Worm (Caenorhabditis elegans): ENCODE measurements around the gene unc-43.

unc-43 gene

DNA sequence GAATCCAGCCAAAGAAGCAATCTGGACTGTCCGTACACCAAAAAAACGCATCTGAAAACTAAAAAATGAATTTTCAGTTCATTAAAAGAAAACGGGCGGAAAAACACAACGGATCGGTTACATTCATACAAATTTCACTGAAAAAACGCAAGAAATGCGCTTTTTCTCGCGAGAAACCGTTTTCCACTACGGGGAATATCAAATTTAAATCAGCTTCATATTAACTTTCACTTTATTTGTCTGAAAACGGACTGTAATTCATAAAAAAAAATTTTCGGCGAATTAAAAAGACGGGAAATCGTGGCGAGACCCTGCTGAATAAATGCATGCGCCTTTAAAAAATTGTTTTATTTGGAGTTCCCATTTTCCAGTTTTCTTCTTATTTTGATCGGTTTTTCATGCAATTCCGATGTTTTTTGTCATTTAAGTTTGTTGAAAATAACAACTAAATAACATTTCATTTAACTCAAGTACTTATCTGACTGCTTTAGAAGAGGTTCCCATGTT is 17.8 kb upstream of the unc-43 start, which contains the start of gene pges-2:
TSS of gene pges-2 (minus strand) at position 51 of the 507 bp plus-strand sequence.
- TF ChIP-seq hmg-11 (tag; optimal IDR thresholded peaks at IDR 0.05), result peak; percentile 42
- TF ChIP-seq ztf-11 (tag; optimal IDR thresholded peaks at IDR 0.05), result no peak
- no peak for TF ChIP-seq ceh-9 (tag; optimal IDR thresholded peaks at IDR 0.05)
- peak; percentile 35 for TF ChIP-seq pqm-1 (tag; optimal IDR thresholded peaks at IDR 0.05)
- no peak for TF ChIP-seq ceh-82 (tag; optimal IDR thresholded peaks at IDR 0.05)
- no peak for TF ChIP-seq fkh-10 (GFP tag; optimal IDR thresholded peaks at IDR 0.05)
- peak; percentile 40 for TF ChIP-seq lin-15B (tag; optimal IDR thresholded peaks at IDR 0.05)
- no peak for TF ChIP-seq mdl-1 (tag; optimal IDR thresholded peaks at IDR 0.05)
- TF ChIP-seq elt-1 (tag; optimal IDR thresholded peaks at IDR 0.05), result no peak
- TF ChIP-seq pha-4 (tag; optimal IDR thresholded peaks at IDR 0.05), result peak; percentile 36
- TF ChIP-seq tbx-2 (tag; optimal IDR thresholded peaks at IDR 0.05), result no peak
- TF ChIP-seq egl-5 (tag; optimal IDR thresholded peaks at IDR 0.05), result no peak
- TF ChIP-seq nhr-237 (tag; optimal IDR thresholded peaks at IDR 0.05), result no peak
- no peak for TF ChIP-seq nhr-12 (tag; optimal IDR thresholded peaks at IDR 0.05)
- TF ChIP-seq ZK546.5 (tag; optimal IDR thresholded peaks at IDR 0.05), result no peak
- TF ChIP-seq nhr-76 (tag; optimal IDR thresholded peaks at IDR 0.05), result no peak
- TF ChIP-seq fos-1 (tag; optimal IDR thresholded peaks at IDR 0.05), result no peak
- no peak for TF ChIP-seq elt-2 (tag; optimal IDR thresholded peaks at IDR 0.05)
- TF ChIP-seq nhr-25 (tag; optimal IDR thresholded peaks at IDR 0.05), result no peak
- TF ChIP-seq elt-3 (tag; optimal IDR thresholded peaks at IDR 0.05), result no peak
- no peak for TF ChIP-seq daf-12 (tag; optimal IDR thresholded peaks at IDR 0.05)
- no peak for TF ChIP-seq mml-1 (tag; optimal IDR thresholded peaks at IDR 0.05)
- TF ChIP-seq nfya-1 (tag; optimal IDR thresholded peaks at IDR 0.05; ENCODE audit: insufficient read depth), result peak; percentile 43
- no peak for TF ChIP-seq ceh-28 (tag; optimal IDR thresholded peaks at IDR 0.05)
- TF ChIP-seq snpc-4 (tag; optimal IDR thresholded peaks at IDR 0.05), result peak; percentile 3

DNA sequence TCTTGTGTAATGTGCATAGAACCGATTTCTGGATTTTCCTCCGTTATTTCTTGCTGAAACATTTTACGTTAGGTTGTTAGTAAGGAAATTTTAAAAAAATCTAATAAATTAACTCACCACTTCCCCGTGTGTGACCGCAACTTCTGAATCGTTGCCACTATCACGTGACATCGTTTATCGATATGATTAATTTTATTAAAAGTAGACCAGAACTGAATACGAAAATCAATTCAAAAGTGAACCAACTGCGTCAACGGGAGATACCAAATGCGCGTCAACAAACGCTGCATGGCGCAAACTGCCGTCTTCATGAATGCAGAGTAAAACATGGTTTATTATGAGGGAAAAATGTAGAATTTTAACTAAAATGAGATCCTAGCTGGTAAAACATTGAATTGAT is 16.0 kb upstream of the unc-43 start, which contains the start of gene sir-2.1:
TSS of gene sir-2.1 (minus strand) at position 212 of the 400 bp plus-strand sequence.
- TF ChIP-seq mdl-1 (tag; optimal IDR thresholded peaks at IDR 0.05) (no peak), nhr-25 (tag; optimal IDR thresholded peaks at IDR 0.05) (peak; percentile 9), nhr-11 (tag; optimal IDR thresholded peaks at IDR 0.05) (no peak), nfya-1 (tag; optimal IDR thresholded peaks at IDR 0.05; ENCODE audit: insufficient read depth) (peak; percentile 26), pha-4 (tag; optimal IDR thresholded peaks at IDR 0.05) (peak; percentile 47), elt-2 (tag; optimal IDR thresholded peaks at IDR 0.05) (peak; percentile 32), snpc-4 (tag; optimal IDR thresholded peaks at IDR 0.05) (peak; percentile 33), lin-39 (tag; optimal IDR thresholded peaks at IDR 0.05) (peak; percentile 27), nhr-43 (tag; optimal IDR thresholded peaks at IDR 0.05; ENCODE audit: poor library complexity, severe bottlenecking) (peak; percentile 13), ama-1 (optimal IDR thresholded peaks at IDR 0.05) (peak; percentile 59), skn-1 (tag; optimal IDR thresholded peaks at IDR 0.05) (no peak), nhr-23 (tag; optimal IDR thresholded peaks at IDR 0.05) (peak; percentile 55), pqm-1 (tag; optimal IDR thresholded peaks at IDR 0.05) (no peak), ceh-28 (tag; optimal IDR thresholded peaks at IDR 0.05) (peak; percentile 31), lsy-12 (tag; optimal IDR thresholded peaks at IDR 0.05) (peak; percentile 54), jun-1 (tag; optimal IDR thresholded peaks at IDR 0.05) (peak; percentile 2), lin-15B (tag; optimal IDR thresholded peaks at IDR 0.05) (peak; percentile 58)

DNA sequence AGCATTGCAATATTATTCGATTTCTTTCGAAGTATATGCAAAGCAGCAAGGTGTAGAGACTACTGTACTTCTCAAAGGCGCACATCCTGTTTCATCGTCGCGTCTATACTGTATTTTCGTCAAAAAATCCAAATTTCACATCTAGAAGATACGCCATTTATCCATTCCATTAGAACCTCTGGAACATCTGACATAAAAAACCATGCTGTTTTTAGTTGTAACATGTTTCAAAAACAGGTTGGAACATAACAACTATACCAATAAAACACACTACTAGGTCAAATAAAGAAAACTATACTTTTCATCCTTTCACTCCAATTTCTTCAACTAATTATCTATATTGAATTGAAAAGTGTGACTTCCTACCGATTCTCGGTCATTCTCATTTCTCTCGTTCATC is 10.3 kb upstream of the unc-43 start, which contains the start of gene ugt-59:
TSS of gene ugt-59 (plus strand) at position 301 of the 400 bp plus-strand sequence.
- no peak for TF ChIP-seq fos-1 (tag; optimal IDR thresholded peaks at IDR 0.05)
- TF ChIP-seq skn-1 (tag; optimal IDR thresholded peaks at IDR 0.05), result no peak
- no peak for TF ChIP-seq ZK546.5 (tag; optimal IDR thresholded peaks at IDR 0.05)
- no peak for TF ChIP-seq egl-27 (tag; optimal IDR thresholded peaks at IDR 0.05)
- TF ChIP-seq ztf-4 (tag; optimal IDR thresholded peaks at IDR 0.05), result no peak
- no peak for TF ChIP-seq ama-1 (optimal IDR thresholded peaks at IDR 0.05)

DNA sequence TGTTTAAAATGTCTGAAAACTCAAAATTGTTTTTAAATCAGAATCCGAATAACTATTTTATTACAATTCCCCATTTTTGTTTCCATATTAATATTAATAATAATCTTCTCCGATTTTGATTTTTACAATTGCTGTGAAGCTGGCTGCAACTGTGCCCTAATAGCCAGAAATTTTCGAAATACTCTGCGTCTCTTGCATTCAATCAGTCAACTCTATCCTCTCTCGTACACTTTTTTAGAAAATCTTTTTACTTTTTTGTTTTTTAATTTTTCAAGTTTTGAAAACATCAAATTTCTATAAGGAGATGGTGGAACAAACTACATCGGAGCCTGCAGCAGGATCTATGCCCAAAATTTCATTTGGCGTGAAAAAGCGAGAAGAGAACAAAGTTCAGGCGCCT is 7.8 kb upstream of the unc-43 start, which contains the start of gene gkow-1:
TSS of gene gkow-1 (plus strand) at position 301 of the 400 bp plus-strand sequence.
- TF ChIP-seq jun-1 (tag; optimal IDR thresholded peaks at IDR 0.05), result no peak
